Worm (Caenorhabditis elegans) whole organism, L4 larva: ENCODE measurements around the gene eral-1.

ENCODE experiments used
- D1046.2 ChIP-seq: fragments of 200-800 bp; sonication (Bioruptor generic); IDR thresholded peaks from 2 replicates; pipeline ENCODE4 v1.3.6; 2022; ENCODE audit warnings: missing genetic modification characterization, missing compliant biosample characterization
- F26F4.8 ChIP-seq: fragments of 200-800 bp; sonication (Bioruptor generic); conservative IDR thresholded peaks from 2 replicates; pipeline ENCODE4 v1.3.6; 2022; ENCODE audit warnings: missing genetic modification characterization, missing compliant biosample characterization
- F44E2.7 ChIP-seq: fragments of 200-800 bp; sonication (Bioruptor generic); IDR thresholded peaks from 2 replicates; pipeline ENCODE4 v2.1.2; 2022; ENCODE audit warnings: missing genetic modification characterization, missing compliant biosample characterization
- T20F7.1 ChIP-seq: fragments of 200-800 bp; sonication (Bioruptor generic); optimal IDR thresholded peaks from 2 replicates; lab custom pipeline; 2018; ENCODE audit warnings: mild to moderate bottlenecking, missing genetic modification characterization, missing compliant biosample characterization
- T26A8.4 ChIP-seq: fragments of 200-800 bp; sonication (Bioruptor generic); IDR thresholded peaks from 2 replicates; pipeline ENCODE4 v1.3.6; 2022; ENCODE audit warnings: missing genetic modification characterization, missing compliant biosample characterization
- ceh-82 ChIP-seq: sonication (generic microtip); optimal IDR thresholded peaks from 2 replicates; lab custom pipeline; 2017; ENCODE audit warnings: missing biosample characterization, missing genetic modification characterization
- ces-1 ChIP-seq: fragments of 150-350 bp; sonication (generic microtip); optimal IDR thresholded peaks from 4 replicates; lab custom pipeline; 2014; ENCODE audit warnings: missing biosample characterization, missing genetic modification reagents, missing genetic modification characterization
- ctbp-1 ChIP-seq: fragments of 200-800 bp; sonication (Bioruptor generic); IDR thresholded peaks from 2 replicates; pipeline ENCODE4 v1.3.6; 2022; ENCODE audit warnings: missing genetic modification reagents, missing genetic modification characterization, missing compliant biosample characterization
- daf-8 ChIP-seq: fragments of 200-800 bp; sonication (Bioruptor generic); IDR thresholded peaks from 2 replicates; pipeline ENCODE4 v1.3.6; 2022; ENCODE audit warnings: missing genetic modification characterization, missing compliant biosample characterization
- dpl-1 ChIP-seq: fragments of 150-350 bp; optimal IDR thresholded peaks from 2 replicates; lab custom pipeline; 2014; ENCODE audit warnings: missing biosample characterization, missing genetic modification reagents, missing genetic modification characterization
- dve-1 ChIP-seq: sonication (generic microtip); optimal IDR thresholded peaks from 2 replicates; lab custom pipeline; 2017; ENCODE audit warnings: antibody characterized with exemption, mild to moderate bottlenecking, missing genetic modification characterization, missing compliant biosample characterization; ENCODE audit not compliant: insufficient read depth
- fos-1 ChIP-seq: fragments of 150-350 bp; optimal IDR thresholded peaks from 2 replicates; lab custom pipeline; 2014; ENCODE audit warnings: missing biosample characterization, missing genetic modification characterization
- gei-8 ChIP-seq: fragments of 200-800 bp; sonication (Bioruptor generic); optimal IDR thresholded peaks from 2 replicates; lab custom pipeline; 2018; ENCODE audit warnings: mild to moderate bottlenecking, missing genetic modification characterization, missing compliant biosample characterization
- hlh-11 ChIP-seq: fragments of 200-800 bp; sonication (Bioruptor generic); optimal IDR thresholded peaks from 2 replicates; lab custom pipeline; 2018; ENCODE audit warnings: mild to moderate bottlenecking, missing genetic modification characterization, missing compliant biosample characterization
- hlh-30 ChIP-seq: sonication (generic microtip); optimal IDR thresholded peaks from 2 replicates; lab custom pipeline; 2017; ENCODE audit warnings: antibody characterized with exemption, mild to moderate bottlenecking, missing genetic modification characterization, missing compliant biosample characterization; ENCODE audit not compliant: insufficient read depth
- hmg-1.1 ChIP-seq: fragments of 200-800 bp; sonication (Bioruptor generic); IDR thresholded peaks from 2 replicates; pipeline ENCODE4 v1.3.6; 2022; ENCODE audit warnings: missing genetic modification reagents, missing genetic modification characterization, missing compliant biosample characterization
- jun-1 ChIP-seq: fragments of 150-350 bp; optimal IDR thresholded peaks from 2 replicates; lab custom pipeline; 2014; ENCODE audit warnings: missing biosample characterization, missing genetic modification reagents, missing genetic modification characterization
- lin-29 ChIP-seq: fragments of 200-800 bp; sonication (Bioruptor generic); IDR thresholded peaks from 2 replicates; pipeline ENCODE4 v1.3.6; 2022; ENCODE audit warnings: missing genetic modification reagents, missing genetic modification characterization, missing compliant biosample characterization
- lin-39 ChIP-seq: fragments of 150-350 bp; optimal IDR thresholded peaks from 2 replicates; lab custom pipeline; 2014; ENCODE audit warnings: missing biosample characterization, missing genetic modification reagents, missing genetic modification characterization
- lir-3 ChIP-seq: sonication (generic microtip); optimal IDR thresholded peaks from 2 replicates; lab custom pipeline; 2016; ENCODE audit warnings: mild to moderate bottlenecking, missing genetic modification characterization, missing compliant biosample characterization
- madf-9 ChIP-seq: fragments of 200-800 bp; sonication (Bioruptor generic); conservative IDR thresholded peaks from 2 replicates; pipeline ENCODE4 v1.3.6; 2022; ENCODE audit warnings: missing genetic modification reagents, missing genetic modification characterization, missing compliant biosample characterization
- mes-2 ChIP-seq: sonication (generic microtip); optimal IDR thresholded peaks from 2 replicates; lab custom pipeline; 2016; ENCODE audit warnings: missing genotype, mild to moderate bottlenecking, missing genetic modification characterization, missing compliant biosample characterization; ENCODE audit not compliant: poor library complexity, severe bottlenecking
- mxl-2 ChIP-seq: fragments of 200-800 bp; sonication (Bioruptor generic); conservative IDR thresholded peaks from 2 replicates; pipeline ENCODE4 v1.3.6; 2022; ENCODE audit warnings: missing genetic modification reagents, missing genetic modification characterization, missing compliant biosample characterization
- nhr-11 ChIP-seq: fragments of 150-350 bp; optimal IDR thresholded peaks from 2 replicates; lab custom pipeline; 2014; ENCODE audit warnings: missing biosample characterization, missing genetic modification characterization
- nhr-28 ChIP-seq: fragments of 150-350 bp; optimal IDR thresholded peaks from 2 replicates; lab custom pipeline; 2014; ENCODE audit warnings: missing biosample characterization, missing genetic modification characterization
- nhr-48 ChIP-seq: sonication (generic microtip); optimal IDR thresholded peaks from 2 replicates; lab custom pipeline; 2016; ENCODE audit warnings: mild to moderate bottlenecking, missing genetic modification characterization, missing compliant biosample characterization
- nhr-76 ChIP-seq: fragments of 150-350 bp; optimal IDR thresholded peaks from 2 replicates; lab custom pipeline; 2014; ENCODE audit warnings: missing biosample characterization, missing genetic modification characterization
- nhr-77 ChIP-seq: fragments of 150-350 bp; optimal IDR thresholded peaks from 2 replicates; lab custom pipeline; 2014; ENCODE audit warnings: missing biosample characterization, missing genetic modification characterization
- pha-4 ChIP-seq, 2 experiments: fragments of 150-350 bp in 1 of 2; fragments of 200-800 bp in 1 of 2; sonication (Bioruptor generic) in 1 of 2; IDR thresholded peaks in 1 of 2; optimal IDR thresholded peaks in 1 of 2; 2 replicates each; pipeline versions ENCODE4 v1.3.6 to Lab custom; 2014 to 2022; ENCODE audit warnings: missing genetic modification characterization in 2 of 2, missing genetic modification reagents in 2 of 2, missing biosample characterization in 1 of 2, missing compliant biosample characterization in 1 of 2
- skn-1 ChIP-seq: fragments of 150-350 bp; optimal IDR thresholded peaks from 2 replicates; lab custom pipeline; 2014; ENCODE audit warnings: missing biosample characterization, missing genetic modification characterization
- spr-1 ChIP-seq: sonication (generic microtip); optimal IDR thresholded peaks from 2 replicates; lab custom pipeline; 2016; ENCODE audit warnings: mild to moderate bottlenecking, missing genetic modification characterization, missing compliant biosample characterization
- tra-1 ChIP-seq: fragments of 200-800 bp; sonication (Bioruptor generic); IDR thresholded peaks from 2 replicates; pipeline ENCODE4 v1.3.6; 2022; ENCODE audit warnings: missing genetic modification reagents, missing genetic modification characterization, missing compliant biosample characterization
- unc-39 ChIP-seq: sonication (generic microtip); optimal IDR thresholded peaks from 2 replicates; lab custom pipeline; 2017; ENCODE audit warnings: missing biosample characterization, missing genetic modification characterization
- unc-62 ChIP-seq, 3 experiments: fragments of 150-350 bp in 1 of 3; sonication (generic microtip); optimal IDR thresholded peaks in 2 of 3; peaks in 1 of 3; 1 replicate in 1 of 3; 2 replicates in 2 of 3; lab custom pipeline; 2014 to 2017; ENCODE audit warnings: missing biosample characterization in 3 of 3, missing genetic modification characterization in 3 of 3, missing genetic modification reagents in 3 of 3, missing genotype in 1 of 3
- zfp-3 ChIP-seq: fragments of 200-800 bp; sonication (Bioruptor generic); conservative IDR thresholded peaks from 2 replicates; pipeline ENCODE4 v1.3.6; 2022; ENCODE audit warnings: missing genetic modification reagents, missing genetic modification characterization, missing compliant biosample characterization

The eral-1 gene

DNA sequence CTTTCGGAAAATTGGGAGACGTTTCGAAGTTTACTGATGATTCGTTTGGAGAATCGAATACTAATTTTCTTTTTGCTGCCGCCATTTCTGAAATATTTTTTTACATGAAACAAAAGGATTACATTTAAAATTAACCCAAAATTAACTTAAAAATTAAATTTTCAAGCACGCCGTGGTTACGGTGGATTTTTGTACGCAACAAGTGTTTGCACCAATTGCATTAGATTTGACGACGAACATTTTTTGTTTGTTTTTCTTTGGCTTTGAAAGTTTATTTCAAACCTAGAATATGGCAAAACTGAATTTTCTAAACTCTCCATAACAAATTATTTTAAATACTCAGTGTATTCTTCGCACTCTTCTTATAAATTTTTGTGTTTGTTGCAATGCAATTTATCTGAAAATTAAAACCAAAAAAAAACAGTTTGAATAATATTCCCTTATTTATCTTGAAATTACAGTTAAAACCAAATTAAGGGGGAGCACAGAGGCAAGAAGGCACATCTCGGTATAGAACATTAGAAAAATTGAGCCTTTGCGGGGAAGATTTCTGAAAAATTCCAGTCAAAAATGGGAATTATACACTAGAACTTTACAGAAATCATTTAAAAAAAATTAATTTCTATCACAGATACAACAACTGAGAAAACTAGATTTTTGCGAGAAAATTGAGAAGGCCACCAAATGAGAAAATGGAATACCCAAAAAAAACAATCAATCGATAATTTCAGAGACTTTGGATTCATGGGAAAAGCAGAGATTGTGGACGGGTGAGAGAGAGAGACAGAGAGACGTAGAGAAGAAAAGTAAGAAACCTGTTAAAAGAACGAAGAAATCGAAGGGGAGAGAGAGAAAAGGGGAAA lies 27.7 kb upstream of the eral-1 start, which contains the start of gene hal-3 (continued):
- TF ChIP-seq lin-39 (tag; lab: Kevin White, UChicago): no peak
- no peak for TF ChIP-seq F26F4.8 (GFP tag; lab: Robert Waterston, UW)
- TF ChIP-seq unc-62 (GFP tag; optimal IDR thresholded peaks at IDR 0.05 in 1 of 2; lab: Kevin White, UChicago): peak in 1 of 2 experiments; percentile 81
- no peak for TF ChIP-seq unc-62 (tag; optimal IDR thresholded peaks at IDR 0.05; lab: Kevin White, UChicago)
- TF ChIP-seq gei-8 (GFP tag; lab: Kevin White, UChicago): no peak
- TF ChIP-seq zfp-3 (GFP tag; lab: Robert Waterston, UW): peak; percentile 80
- no peak for TF ChIP-seq jun-1 (tag; lab: Kevin White, UChicago)

DNA sequence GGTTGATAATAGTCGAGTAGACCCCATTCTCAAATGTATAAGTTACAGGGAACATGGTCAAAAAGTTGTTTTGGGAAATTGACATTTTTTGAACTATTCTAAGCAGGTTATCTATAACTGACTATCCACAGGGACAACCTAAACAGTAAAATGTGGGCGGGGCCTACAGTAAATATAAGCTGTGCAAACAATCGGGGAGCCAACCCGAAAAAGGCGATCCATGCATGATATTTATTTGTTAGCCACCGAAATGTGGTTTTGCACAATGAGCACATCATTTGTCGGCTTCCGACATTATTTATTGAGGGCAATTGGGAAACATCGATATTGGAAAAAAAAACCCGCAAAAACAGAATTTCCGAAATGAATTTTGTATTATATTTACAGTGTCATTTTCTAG lies 25.2 kb upstream of the eral-1 start, which contains the start of gene hlh-6:
Gene hlh-6 (minus strand): TSS at position 101 of the 400 bp plus-strand sequence.
- TF ChIP-seq spr-1 (tag; lab: Kevin White, UChicago) (no peak), mes-2 (tag; lab: Kevin White, UChicago) (no peak), T26A8.4 (no peak), madf-9 (no peak), F44E2.7 (GFP tag; lab: Robert Waterston, UW) (no peak), skn-1 (tag; lab: Kevin White, UChicago) (no peak), ctbp-1 (GFP tag; lab: Robert Waterston, UW) (no peak), nhr-48 (no peak), daf-8 (GFP tag; lab: Robert Waterston, UW) (no peak), ces-1 (no peak), hlh-30 (tag; lab: Kevin White, UChicago) (no peak), dve-1 (tag; lab: Kevin White, UChicago) (no peak), lin-39 (tag; lab: Kevin White, UChicago) (no peak), mxl-2 (no peak), fos-1 (tag; lab: Kevin White, UChicago) (no peak), pha-4 (GFP tag; IDR thresholded peaks at IDR 0.05; lab: Robert Waterston, UW) (no peak), pha-4 (tag; optimal IDR thresholded peaks at IDR 0.05; lab: Kevin White, UChicago) (no peak), lir-3 (tag; lab: Kevin White, UChicago) (no peak), tra-1 (GFP tag; lab: Robert Waterston, UW) (no peak), hlh-11 (tag; lab: Kevin White, UChicago) (no peak), hmg-1.1 (GFP tag; lab: Robert Waterston, UW) (no peak)

DNA sequence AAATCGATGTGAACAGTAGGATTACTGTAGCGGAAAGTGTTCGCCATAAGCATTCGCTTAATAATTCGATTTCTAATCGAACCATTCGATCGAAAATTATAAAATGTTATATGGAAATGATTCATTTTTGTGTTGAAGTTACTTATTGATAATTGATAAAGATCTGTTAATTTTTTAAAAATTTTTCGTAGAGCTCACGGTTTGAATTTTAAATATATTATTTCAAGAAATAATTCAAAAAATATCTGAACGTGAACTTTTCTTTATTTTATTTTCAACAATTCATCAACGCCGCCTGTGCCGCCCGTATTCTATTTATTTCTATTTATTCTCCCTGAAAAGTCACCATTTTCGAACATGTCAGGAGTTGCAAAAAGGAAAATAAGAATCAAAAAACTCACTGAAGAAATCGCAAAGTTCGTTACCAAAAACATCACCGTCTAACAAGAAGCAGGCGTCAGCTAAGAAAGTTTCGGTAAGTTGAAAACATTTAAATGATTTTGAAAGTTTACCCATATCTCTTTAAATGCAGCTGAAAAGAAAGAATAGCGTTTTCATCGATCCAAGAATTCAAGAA lies 21.9 kb upstream of the eral-1 start, which contains the start of the genes T15H9.5 and T15H9.4:
Gene T15H9.5 (minus strand): TSS at position 101 of the 577 bp plus-strand sequence.
Gene T15H9.4 (plus strand): TSS at position 527 of the 577 bp plus-strand sequence.
- TF ChIP-seq T20F7.1 (GFP tag; lab: Kevin White, UChicago) (no peak), mes-2 (tag; lab: Kevin White, UChicago) (no peak), unc-39 (tag; lab: Kevin White, UChicago) (no peak), madf-9 (no peak), ceh-82 (tag; lab: Kevin White, UChicago) (no peak), nhr-11 (tag; lab: Kevin White, UChicago) (no peak), lin-29 (GFP tag; lab: Robert Waterston, UW) (no peak), dpl-1 (GFP tag; lab: Kevin White, UChicago) (no peak), pha-4 (GFP tag; IDR thresholded peaks at IDR 0.05; lab: Robert Waterston, UW) (no peak), pha-4 (tag; optimal IDR thresholded peaks at IDR 0.05; lab: Kevin White, UChicago) (no peak), hmg-1.1 (GFP tag; lab: Robert Waterston, UW) (no peak), nhr-77 (no peak), nhr-28 (tag; lab: Kevin White, UChicago) (no peak), D1046.2 (GFP tag; lab: Robert Waterston, UW) (no peak), nhr-76 (tag; lab: Kevin White, UChicago) (no peak)
